Worm (Caenorhabditis elegans): Measurements from ENCODE around the gene K07H8.2.

DNA sequence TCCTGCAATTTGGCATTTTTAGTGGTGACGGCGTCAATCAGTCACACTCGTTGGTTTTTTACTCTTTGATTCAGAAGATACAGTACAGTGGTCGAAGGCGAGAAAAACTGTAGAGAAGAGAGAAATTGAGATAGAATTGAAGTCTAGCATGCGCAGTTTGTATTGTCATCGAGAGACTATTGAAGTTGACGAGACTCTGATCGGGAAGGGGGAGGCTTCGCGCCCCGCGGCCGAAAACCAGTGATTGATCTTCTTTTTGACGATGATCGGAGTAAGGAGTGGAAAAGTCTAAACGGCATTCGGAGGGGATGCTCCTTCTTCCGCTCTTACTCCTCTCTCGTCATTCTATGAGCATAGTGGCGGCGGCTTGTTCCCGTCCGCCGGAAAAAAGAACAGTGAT lies 10.6 kb downstream of the K07H8.2 start:
- no peak for TF ChIP-seq nhr-77 (tag; optimal IDR thresholded peaks at IDR 0.05)
- TF ChIP-seq skn-1 (tag; optimal IDR thresholded peaks at IDR 0.05): no peak
- no peak for TF ChIP-seq ceh-16 (tag; optimal IDR thresholded peaks at IDR 0.05)
- no peak for TF ChIP-seq aly-2 (tag; optimal IDR thresholded peaks at IDR 0.05)
- no peak for TF ChIP-seq lin-11 (tag; optimal IDR thresholded peaks at IDR 0.05)
- no peak for TF ChIP-seq ama-1 (optimal IDR thresholded peaks at IDR 0.05)
- no peak for TF ChIP-seq egl-27 (tag; optimal IDR thresholded peaks at IDR 0.05)
- TF ChIP-seq unc-39 (tag; optimal IDR thresholded peaks at IDR 0.05): no peak
- TF ChIP-seq ceh-82 (tag; optimal IDR thresholded peaks at IDR 0.05): no peak
- no peak for TF ChIP-seq snpc-4 (tag; optimal IDR thresholded peaks at IDR 0.05)
- no peak for TF ChIP-seq nhr-11 (tag; optimal IDR thresholded peaks at IDR 0.05)
- no peak for TF ChIP-seq lin-13 (GFP tag; optimal IDR thresholded peaks at IDR 0.05)
